Worm (Caenorhabditis elegans) whole organism, L2 larva: ENCODE results near the gene srx-86.

ENCODE experiments used
- F13H6.1 ChIP-seq: sonication (generic microtip); optimal IDR thresholded peaks from 2 replicates; lab custom pipeline; 2016; ENCODE audit warnings: missing genetic modification characterization, missing compliant biosample characterization
- ZK546.5 ChIP-seq: sonication (generic microtip); optimal IDR thresholded peaks from 2 replicates; lab custom pipeline; 2017; ENCODE audit warnings: missing biosample characterization, missing genetic modification characterization
- egl-27 ChIP-seq: sonication (generic microtip); optimal IDR thresholded peaks from 3 replicates; lab custom pipeline; 2017; ENCODE audit warnings: missing biosample characterization, missing genetic modification reagents, missing genetic modification characterization
- lin-11 ChIP-seq: fragments of 150-350 bp; sonication (generic microtip); optimal IDR thresholded peaks from 2 replicates; lab custom pipeline; 2014; ENCODE audit warnings: missing biosample characterization, missing genetic modification characterization, inconsistent platforms, mixed read lengths
- lsy-2 ChIP-seq, 2 experiments: fragments of 150-350 bp in 1 of 2; sonication (generic microtip) in 1 of 2; optimal IDR thresholded peaks; 2 replicates each; lab custom pipeline; 2014 to 2017; ENCODE audit warnings: missing biosample characterization in 2 of 2, missing genetic modification characterization in 2 of 2
- nhr-11 ChIP-seq: fragments of 150-350 bp; optimal IDR thresholded peaks from 2 replicates; lab custom pipeline; 2014; ENCODE audit warnings: missing biosample characterization, missing genetic modification characterization
- nhr-12 ChIP-seq: fragments of 150-350 bp; optimal IDR thresholded peaks from 2 replicates; lab custom pipeline; 2014; ENCODE audit warnings: missing biosample characterization, missing genetic modification characterization
- nhr-6 ChIP-seq: fragments of 150-350 bp; optimal IDR thresholded peaks from 2 replicates; lab custom pipeline; 2014; ENCODE audit warnings: missing biosample characterization, missing genetic modification characterization
- skn-1 ChIP-seq: sonication (generic microtip); optimal IDR thresholded peaks from 2 replicates; lab custom pipeline; 2017; ENCODE audit warnings: missing biosample characterization, missing genetic modification characterization
- unc-62 ChIP-seq: fragments of 150-350 bp; optimal IDR thresholded peaks from 2 replicates; lab custom pipeline; 2014; ENCODE audit warnings: missing biosample characterization, missing genetic modification reagents, missing genetic modification characterization
- ztf-11 ChIP-seq: sonication (generic microtip); optimal IDR thresholded peaks from 2 replicates; lab custom pipeline; 2017; ENCODE audit warnings: missing biosample characterization, missing genetic modification characterization

ce11 chrV:11610049-11610448, 47.3 kb downstream of the srx-86 start, which contains the start of gene piit-1:
- TF ChIP-seq nhr-12: no peak
- TF ChIP-seq skn-1 (tag; lab: Kevin White, UChicago): no peak
- no peak for TF ChIP-seq lsy-2 (tag; optimal IDR thresholded peaks at IDR 0.05; lab: Kevin White, UChicago)
- TF ChIP-seq egl-27: no peak
- TF ChIP-seq nhr-6 (tag; lab: Kevin White, UChicago): no peak
- TF ChIP-seq ZK546.5 (tag; lab: Kevin White, UChicago): no peak
- TF ChIP-seq F13H6.1 (tag; lab: Kevin White, UChicago): peak; percentile 26
- no peak for TF ChIP-seq unc-62 (GFP tag; lab: Kevin White, UChicago)
- no peak for TF ChIP-seq ztf-11 (tag; lab: Kevin White, UChicago)
- no peak for TF ChIP-seq lin-11 (tag; lab: Kevin White, UChicago)
- TF ChIP-seq nhr-11: no peak
